Fruit fly (Drosophila melanogaster): ENCODE data around the gene Smr.

Gene Smr

dm6 chrX:12748967-12749366 is 6.5 kb upstream of the Smr start:
- TF ChIP-seq CG8159 (tag; optimal IDR thresholded peaks at IDR 0.05) (no peak), gl (tag; optimal IDR thresholded peaks at IDR 0.05) (no peak), Ets98B (GFP tag; IDR thresholded peaks at IDR 0.05) (no peak), CG17806 (tag; optimal IDR thresholded peaks at IDR 0.05) (no peak), EcR (GFP tag; optimal IDR thresholded peaks at IDR 0.05) (peak; percentile 1), rn (GFP tag; IDR thresholded peaks at IDR 0.05) (no peak)

- peak; percentile 46 for TF ChIP-seq Pif1B (GFP tag; optimal IDR thresholded peaks at IDR 0.05)
- no peak for TF ChIP-seq CG34367 (tag; optimal IDR thresholded peaks at IDR 0.05)
- peak; percentile 31 for TF ChIP-seq Pif1A (GFP tag; optimal IDR thresholded peaks at IDR 0.05)
- TF ChIP-seq CG8301 (tag; optimal IDR thresholded peaks at IDR 0.05) = peak; percentile 56
- 0 out of 2 replicates have a peak, but pooled peaks have one; percentile 14 for TF ChIP-seq CG12605 (GFP tag; IDR thresholded peaks at IDR 0.05)
- TF ChIP-seq CG4496 (GFP tag; IDR thresholded peaks at IDR 0.05) = no peak
- peak; percentile 57 for TF ChIP-seq EcR (GFP tag; optimal IDR thresholded peaks at IDR 0.05)
- peak; percentile 69 for TF ChIP-seq Snoo (tag; optimal IDR thresholded peaks at IDR 0.05)
- peak; percentile 79 for TF ChIP-seq CG8159 (tag; optimal IDR thresholded peaks at IDR 0.05)
- no peak for TF ChIP-seq Ets98B (GFP tag; IDR thresholded peaks at IDR 0.05)
- peak; percentile 47 for TF ChIP-seq CG13204 (GFP tag; optimal IDR thresholded peaks at IDR 0.05)
- no peak; the same call in 2 of the 3 replicates for TF ChIP-seq fd96Ca (GFP tag; IDR thresholded peaks at IDR 0.05)
- no peak for TF ChIP-seq D1 (tag; optimal IDR thresholded peaks at IDR 0.05)
- TF ChIP-seq CG14655 (GFP tag; optimal IDR thresholded peaks at IDR 0.05) = peak; percentile 79
- no peak for TF ChIP-seq rn (GFP tag; IDR thresholded peaks at IDR 0.05)
- TF ChIP-seq CG32121 (GFP tag; IDR thresholded peaks at IDR 0.05) = no peak
- peak; percentile 71 for TF ChIP-seq CG9948 (tag; optimal IDR thresholded peaks at IDR 0.05)
- no peak for TF ChIP-seq gl (tag; optimal IDR thresholded peaks at IDR 0.05)
- TF ChIP-seq CG15710 (tag; optimal IDR thresholded peaks at IDR 0.05) = peak; percentile 65
- peak; percentile 50 for TF ChIP-seq CG17806 (tag; optimal IDR thresholded peaks at IDR 0.05)
- TF ChIP-seq CG10348 (GFP tag; IDR thresholded peaks at IDR 0.05) = no peak
These were observed 5.6 kb upstream of the Smr start for dm6 chrX:12747746-12748710.

- TF ChIP-seq EcR (GFP tag; optimal IDR thresholded peaks at IDR 0.05) = no peak
- no peak for TF ChIP-seq CG34367 (tag; optimal IDR thresholded peaks at IDR 0.05)
- no peak for TF ChIP-seq Pif1B (GFP tag; optimal IDR thresholded peaks at IDR 0.05)
- TF ChIP-seq CG8301 (tag; optimal IDR thresholded peaks at IDR 0.05) = no peak
- no peak for TF ChIP-seq CG8159 (tag; optimal IDR thresholded peaks at IDR 0.05)
- TF ChIP-seq CG12605 (GFP tag; IDR thresholded peaks at IDR 0.05) = no peak
- no peak for TF ChIP-seq D1 (tag; optimal IDR thresholded peaks at IDR 0.05)
- no peak for TF ChIP-seq CG32121 (GFP tag; IDR thresholded peaks at IDR 0.05)
- TF ChIP-seq Ets98B (GFP tag; IDR thresholded peaks at IDR 0.05) = no peak
- no peak for TF ChIP-seq Snoo (tag; optimal IDR thresholded peaks at IDR 0.05)
- no peak for TF ChIP-seq CG17806 (tag; optimal IDR thresholded peaks at IDR 0.05)
- TF ChIP-seq CG14655 (GFP tag; optimal IDR thresholded peaks at IDR 0.05) = no peak
- TF ChIP-seq rn (GFP tag; IDR thresholded peaks at IDR 0.05) = no peak
- TF ChIP-seq CG9948 (tag; optimal IDR thresholded peaks at IDR 0.05) = no peak
- no peak for TF ChIP-seq CG4496 (GFP tag; IDR thresholded peaks at IDR 0.05)
- no peak for TF ChIP-seq Pif1A (GFP tag; optimal IDR thresholded peaks at IDR 0.05)
These were observed 2.7 kb upstream of the Smr start for dm6 chrX:12745117-12745516.

- peak; percentile 88 for TF ChIP-seq CG12605 (GFP tag; IDR thresholded peaks at IDR 0.05)
- peak; percentile 34 for TF ChIP-seq CG14655 (GFP tag; optimal IDR thresholded peaks at IDR 0.05)
- TF ChIP-seq CG8159 (tag; optimal IDR thresholded peaks at IDR 0.05) = no peak
- TF ChIP-seq CG8301 (tag; optimal IDR thresholded peaks at IDR 0.05) = peak; percentile 15
- peak; percentile 41 for TF ChIP-seq Pif1B (GFP tag; optimal IDR thresholded peaks at IDR 0.05)
- TF ChIP-seq Pif1A (GFP tag; optimal IDR thresholded peaks at IDR 0.05) = peak; percentile 66
- no peak for TF ChIP-seq Snoo (tag; optimal IDR thresholded peaks at IDR 0.05)
- no peak for TF ChIP-seq CG34367 (tag; optimal IDR thresholded peaks at IDR 0.05)
- peak; percentile 90 for TF ChIP-seq CG4496 (GFP tag; IDR thresholded peaks at IDR 0.05)
- TF ChIP-seq Ets98B (GFP tag; IDR thresholded peaks at IDR 0.05) = peak; percentile 75
- TF ChIP-seq CG32121 (GFP tag; IDR thresholded peaks at IDR 0.05) = peak; percentile 66
- peak; percentile 22 for TF ChIP-seq CG15710 (tag; optimal IDR thresholded peaks at IDR 0.05)
- peak; percentile 25 for TF ChIP-seq CG17806 (tag; optimal IDR thresholded peaks at IDR 0.05)
- no peak for TF ChIP-seq EcR (GFP tag; optimal IDR thresholded peaks at IDR 0.05)
- no peak for TF ChIP-seq D1 (tag; optimal IDR thresholded peaks at IDR 0.05)
- TF ChIP-seq CG9948 (tag; optimal IDR thresholded peaks at IDR 0.05) = peak; percentile 27
- TF ChIP-seq fd96Ca (GFP tag; IDR thresholded peaks at IDR 0.05) = peak; percentile 83; the same call in 2 of the 3 replicates
- no peak for TF ChIP-seq CG10348 (GFP tag; IDR thresholded peaks at IDR 0.05)
- TF ChIP-seq CG13204 (GFP tag; optimal IDR thresholded peaks at IDR 0.05) = peak; percentile 21
- peak; percentile 44; the same call in 1 of the 2 replicates for TF ChIP-seq rn (GFP tag; IDR thresholded peaks at IDR 0.05)
- TF ChIP-seq gl (tag; optimal IDR thresholded peaks at IDR 0.05) = peak; percentile 22
These were observed 1.7 kb upstream of the Smr start, which contains the start of gene CG4004 for dm6 chrX:12744026-12744688. Gene CG4004 (plus strand): TSS chrX:12744212.

- no peak for TF ChIP-seq CG10348 (GFP tag; IDR thresholded peaks at IDR 0.05)
- TF ChIP-seq CG12605 (GFP tag; IDR thresholded peaks at IDR 0.05) = peak; percentile 70
- peak; percentile 60 for TF ChIP-seq Ets98B (GFP tag; IDR thresholded peaks at IDR 0.05)
- no peak for TF ChIP-seq CG15710 (tag; optimal IDR thresholded peaks at IDR 0.05)
- no peak for TF ChIP-seq CG17806 (tag; optimal IDR thresholded peaks at IDR 0.05)
- TF ChIP-seq CG32121 (GFP tag; IDR thresholded peaks at IDR 0.05) = peak; percentile 66
- peak; percentile 74; the same call in 2 of the 3 replicates for TF ChIP-seq CG4496 (GFP tag; IDR thresholded peaks at IDR 0.05)
- peak; percentile 68; the same call in 1 of the 2 replicates for TF ChIP-seq rn (GFP tag; IDR thresholded peaks at IDR 0.05)
- TF ChIP-seq Pif1B (GFP tag; optimal IDR thresholded peaks at IDR 0.05) = no peak
- TF ChIP-seq D1 (tag; optimal IDR thresholded peaks at IDR 0.05) = no peak
- TF ChIP-seq CG8159 (tag; optimal IDR thresholded peaks at IDR 0.05) = no peak
- peak; percentile 27; the same call in 1 of the 3 replicates for TF ChIP-seq fd96Ca (GFP tag; IDR thresholded peaks at IDR 0.05)
- no peak for TF ChIP-seq CG34367 (tag; optimal IDR thresholded peaks at IDR 0.05)
- TF ChIP-seq CG14655 (GFP tag; optimal IDR thresholded peaks at IDR 0.05) = peak; percentile 35
- no peak for TF ChIP-seq Pif1A (GFP tag; optimal IDR thresholded peaks at IDR 0.05)
- TF ChIP-seq EcR (GFP tag; optimal IDR thresholded peaks at IDR 0.05) = no peak
These were observed 878 bp upstream of the Smr start for dm6 chrX:12743296-12743695.
